Fruit fly (Drosophila melanogaster) whole organism, embryonic: ENCODE measurements around the gene THADA.

Experiments used
- Abd-B ChIP-seq: fragments of 200-800 bp; sonication (Bioruptor generic); optimal IDR thresholded peaks from 2 replicates; lab custom pipeline; 2018; ENCODE audit warnings: missing biosample characterization, mild to moderate bottlenecking, missing genetic modification characterization, moderate library complexity
- Adf1 ChIP-seq: fragments of 200-800 bp; sonication (Bioruptor generic); IDR thresholded peaks from 2 replicates; pipeline ENCODE4 v1.3.6; 2022; ENCODE audit warnings: missing biosample characterization, missing genetic modification characterization
- Atf3 ChIP-seq: fragments of 200-800 bp; sonication (Bioruptor generic); optimal IDR thresholded peaks from 3 replicates; lab custom pipeline; 2016; ENCODE audit warnings: missing biosample characterization, missing genetic modification characterization
- B-H2 ChIP-seq: fragments of 200-800 bp; sonication (Bioruptor generic); optimal IDR thresholded peaks from 2 replicates; lab custom pipeline; 2018; ENCODE audit warnings: missing biosample characterization, mild to moderate bottlenecking, missing genetic modification characterization
- BEAF-32 ChIP-seq: fragments of 200-800 bp; sonication (Bioruptor generic); optimal IDR thresholded peaks from 3 replicates; lab custom pipeline; 2017; ENCODE audit warnings: missing biosample characterization, missing genetic modification characterization, mild to moderate bottlenecking, moderate library complexity, missing genetic modification reagents
- Bgb ChIP-seq: fragments of 200-800 bp; sonication (Bioruptor generic); IDR thresholded peaks from 2 replicates; pipeline ENCODE4 v1.3.6; 2022; ENCODE audit warnings: missing biosample characterization, missing genetic modification characterization; ENCODE audit not compliant: partially characterized antibody
- CG10209 ChIP-seq: fragments of 200-800 bp; sonication (Bioruptor generic); optimal IDR thresholded peaks from 3 replicates; lab custom pipeline; 2017; ENCODE audit warnings: missing biosample characterization, mild to moderate bottlenecking, missing genetic modification characterization, missing genetic modification reagents
- CG10543 ChIP-seq: fragments of 200-800 bp; sonication (Bioruptor generic); optimal IDR thresholded peaks from 3 replicates; lab custom pipeline; 2017; ENCODE audit warnings: missing biosample characterization, mild to moderate bottlenecking, missing genetic modification characterization, moderate library complexity
- CG10979 ChIP-seq: fragments of 200-800 bp; sonication (Bioruptor generic); optimal IDR thresholded peaks from 2 replicates; lab custom pipeline; 2018; ENCODE audit warnings: missing biosample characterization, mild to moderate bottlenecking, missing genetic modification characterization, moderate library complexity
- CG11504 ChIP-seq: fragments of 200-800 bp; sonication (Bioruptor generic); optimal IDR thresholded peaks from 3 replicates; lab custom pipeline; 2019; ENCODE audit warnings: missing biosample characterization, mild to moderate bottlenecking, missing genetic modification characterization, moderate library complexity
- CG11695 ChIP-seq: fragments of 200-800 bp; sonication (Bioruptor generic); IDR thresholded peaks from 3 replicates; pipeline ENCODE4 v1.3.6; 2022; ENCODE audit warnings: missing biosample characterization, missing genetic modification characterization
- CG16815 ChIP-seq: fragments of 200-800 bp; sonication (Bioruptor generic); optimal IDR thresholded peaks from 3 replicates; lab custom pipeline; 2017; ENCODE audit warnings: missing biosample characterization, mild to moderate bottlenecking, missing genetic modification characterization
- CG17912 ChIP-seq: fragments of 200-800 bp; sonication (Bioruptor generic); optimal IDR thresholded peaks from 2 replicates; lab custom pipeline; 2018; ENCODE audit warnings: missing biosample characterization, mild to moderate bottlenecking, missing genetic modification characterization
- CG1832 ChIP-seq: fragments of 200-800 bp; sonication (Bioruptor generic); optimal IDR thresholded peaks from 2 replicates; lab custom pipeline; 2017; ENCODE audit warnings: missing biosample characterization, mild to moderate bottlenecking, missing genetic modification characterization, inconsistent platforms
- CG2120 ChIP-seq: fragments of 200-800 bp; sonication (Bioruptor generic); optimal IDR thresholded peaks from 3 replicates; lab custom pipeline; 2016; ENCODE audit warnings: missing biosample characterization, missing genetic modification characterization
- CG33557 ChIP-seq: fragments of 200-800 bp; sonication (Bioruptor generic); optimal IDR thresholded peaks from 2 replicates; lab custom pipeline; 2019; ENCODE audit warnings: missing biosample characterization, mild to moderate bottlenecking, missing genetic modification characterization, moderate library complexity
- CG3407 ChIP-seq: fragments of 200-800 bp; sonication (Bioruptor generic); optimal IDR thresholded peaks from 2 replicates; lab custom pipeline; 2018; ENCODE audit warnings: missing biosample characterization, mild to moderate bottlenecking, missing genetic modification characterization
- CG5245 ChIP-seq: fragments of 200-800 bp; sonication (Bioruptor generic); optimal IDR thresholded peaks from 3 replicates; lab custom pipeline; 2016; ENCODE audit warnings: missing biosample characterization, missing genetic modification characterization
- CG8290 ChIP-seq, 3 experiments: fragments of 200-800 bp; sonication (Bioruptor generic); optimal IDR thresholded peaks; 2 replicates each; lab custom pipeline; 2016 to 2019; ENCODE audit warnings: missing biosample characterization in 3 of 3, missing genetic modification characterization in 3 of 3, mild to moderate bottlenecking in 2 of 3, moderate library complexity in 1 of 3
- CG9437 ChIP-seq: fragments of 200-800 bp; sonication (Bioruptor generic); optimal IDR thresholded peaks from 2 replicates; lab custom pipeline; 2018; ENCODE audit warnings: missing biosample characterization, mild to moderate bottlenecking, missing genetic modification characterization
- CG9932 ChIP-seq: fragments of 200-800 bp; sonication (Bioruptor generic); IDR thresholded peaks from 2 replicates; pipeline ENCODE4 v1.3.6; 2022; ENCODE audit warnings: missing biosample characterization, missing genetic modification characterization
- CTCF ChIP-seq: fragments of 200-800 bp; sonication (Bioruptor generic); optimal IDR thresholded peaks from 2 replicates; lab custom pipeline; 2017; ENCODE audit warnings: missing biosample characterization, mild to moderate bottlenecking, missing genetic modification characterization, moderate library complexity
- CoRest ChIP-seq: fragments of 200-800 bp; sonication (Bioruptor generic); optimal IDR thresholded peaks from 3 replicates; lab custom pipeline; 2018; ENCODE audit warnings: missing biosample characterization, mild to moderate bottlenecking, missing genetic modification characterization, moderate library complexity
- Deaf1 ChIP-seq: fragments of 200-800 bp; optimal IDR thresholded peaks from 3 replicates; lab custom pipeline; 2019; ENCODE audit warnings: missing biosample characterization, mild to moderate bottlenecking, missing genetic modification characterization, moderate library complexity
- Ets65A ChIP-seq: fragments of 200-800 bp; sonication (Bioruptor generic); peaks from one replicate; lab custom pipeline; 2016; ENCODE audit warnings: missing biosample characterization, missing genetic modification characterization
- H2.0 ChIP-seq: fragments of 200-800 bp; sonication (Bioruptor generic); IDR thresholded peaks from 2 replicates; pipeline ENCODE4 v1.3.6; 2022; ENCODE audit warnings: missing biosample characterization, missing genetic modification characterization
- Med ChIP-seq: fragments of 200-800 bp; sonication (Bioruptor generic); peaks from one replicate; lab custom pipeline; 2016; ENCODE audit warnings: missing biosample characterization, missing genetic modification characterization, mild to moderate bottlenecking, inconsistent platforms, moderate library complexity
- Meics ChIP-seq: fragments of 200-800 bp; sonication (Bioruptor generic); optimal IDR thresholded peaks from 2 replicates; lab custom pipeline; 2017; ENCODE audit warnings: missing biosample characterization, mild to moderate bottlenecking, missing genetic modification characterization
- Nf-YC ChIP-seq: fragments of 200-800 bp; optimal IDR thresholded peaks from 3 replicates; lab custom pipeline; 2019; ENCODE audit warnings: missing biosample characterization, mild to moderate bottlenecking, missing genetic modification characterization, moderate library complexity
- NfI ChIP-seq: fragments of 200-800 bp; sonication (Bioruptor generic); optimal IDR thresholded peaks from 3 replicates; lab custom pipeline; 2018; ENCODE audit warnings: missing biosample characterization, mild to moderate bottlenecking, missing genetic modification characterization, moderate library complexity
- Trl ChIP-seq, 3 experiments: fragments of >200 bp in 2 of 3; fragments of 200-800 bp in 1 of 3; sonication (Bioruptor generic) in 1 of 3; optimal IDR thresholded peaks; 2 replicates in 1 of 3; 3 replicates in 2 of 3; lab custom pipeline; 2016 to 2017; ENCODE audit warnings: missing biosample characterization in 1 of 3, missing genetic modification characterization in 1 of 3
- ap ChIP-seq: fragments of 200-800 bp; sonication (Bioruptor generic); IDR thresholded peaks from 2 replicates; pipeline ENCODE4 v1.3.6; 2022; ENCODE audit warnings: missing biosample characterization, missing genetic modification characterization
- bab2 ChIP-seq: fragments of 200-800 bp; sonication (Bioruptor generic); optimal IDR thresholded peaks from 2 replicates; lab custom pipeline; 2016; ENCODE audit warnings: missing biosample characterization, missing genetic modification characterization
- cg ChIP-seq: fragments of 200-800 bp; sonication (Bioruptor generic); optimal IDR thresholded peaks from 3 replicates; lab custom pipeline; 2019; ENCODE audit warnings: missing biosample characterization, mild to moderate bottlenecking, missing genetic modification characterization, moderate library complexity
- chinmo ChIP-seq: fragments of 200-800 bp; sonication (Bioruptor generic); IDR thresholded peaks from 4 replicates; pipeline ENCODE4 v1.3.6; 2022; ENCODE audit warnings: missing biosample characterization, missing genetic modification characterization; ENCODE audit not compliant: partially characterized antibody
- esg ChIP-seq: fragments of 200-800 bp; sonication (Bioruptor generic); conservative IDR thresholded peaks from 2 replicates; pipeline ENCODE4 v1.3.6; 2022; ENCODE audit warnings: missing biosample characterization, missing genetic modification characterization
- gce ChIP-seq: fragments of 200-800 bp; sonication (Bioruptor generic); IDR thresholded peaks from 3 replicates; pipeline ENCODE4 v1.3.6; 2022; ENCODE audit warnings: missing biosample characterization, missing genetic modification characterization
- grau ChIP-seq: fragments of 200-800 bp; optimal IDR thresholded peaks from 3 replicates; lab custom pipeline; 2019; ENCODE audit warnings: missing biosample characterization, mild to moderate bottlenecking, missing genetic modification characterization, moderate library complexity
- pros ChIP-seq: fragments of 200-800 bp; sonication (Bioruptor generic); optimal IDR thresholded peaks from 3 replicates; lab custom pipeline; 2019; ENCODE audit warnings: missing biosample characterization, mild to moderate bottlenecking, missing genetic modification characterization, moderate library complexity
- row ChIP-seq: fragments of 200-800 bp; sonication (Bioruptor generic); IDR thresholded peaks from 3 replicates; pipeline ENCODE4 v1.3.6; 2022; ENCODE audit warnings: missing biosample characterization, missing genetic modification characterization
- sens ChIP-seq: fragments of 200-800 bp; sonication (Bioruptor generic); peaks from one replicate; lab custom pipeline; 2016; ENCODE audit warnings: missing biosample characterization, missing genetic modification characterization
- shn ChIP-seq: fragments of 200-800 bp; sonication (Bioruptor generic); optimal IDR thresholded peaks from 3 replicates; lab custom pipeline; 2016; ENCODE audit warnings: missing biosample characterization, missing genetic modification characterization
- tio ChIP-seq: fragments of 200-800 bp; sonication (Bioruptor generic); optimal IDR thresholded peaks from 2 replicates; lab custom pipeline; 2017; ENCODE audit warnings: missing biosample characterization, missing genetic modification characterization, inconsistent platforms
- tll ChIP-seq, 2 experiments: fragments of 200-800 bp in 1 of 2; fragments of >200 bp in 1 of 2; sonication (Bioruptor generic) in 1 of 2; optimal IDR thresholded peaks; 2 replicates each; lab custom pipeline; 2017 to 2019; ENCODE audit warnings: missing biosample characterization in 2 of 2, missing genetic modification characterization in 2 of 2, mild to moderate bottlenecking in 1 of 2, moderate library complexity in 1 of 2
- toy ChIP-seq: fragments of 200-800 bp; sonication (Bioruptor generic); IDR thresholded peaks from 2 replicates; pipeline ENCODE4 v1.3.6; 2022; ENCODE audit warnings: missing biosample characterization, missing genetic modification characterization
- ttk ChIP-seq: fragments of 200-800 bp; sonication (Bioruptor generic); IDR thresholded peaks from 2 replicates; pipeline ENCODE4 v2.1.2; 2022; ENCODE audit warnings: missing biosample characterization, missing genetic modification characterization
- unc-4 ChIP-seq: fragments of 200-800 bp; sonication (Bioruptor generic); IDR thresholded peaks from 2 replicates; pipeline ENCODE4 v1.3.6; 2022; ENCODE audit warnings: missing biosample characterization, missing genetic modification characterization; ENCODE audit not compliant: partially characterized antibody

The THADA gene

dm6 chrX:19899978-19900377, 34.7 kb upstream of the THADA start:
- no peak for TF ChIP-seq CG5245
- peak; percentile 84 for TF ChIP-seq CG3407 (GFP tag; lab: Kevin White, UChicago)
- no peak for TF ChIP-seq bab2 (GFP tag; lab: Kevin White, UChicago)

dm6 chrX:19897991-19898473, 32.7 kb upstream of the THADA start:
- no peak for TF ChIP-seq B-H2 (GFP tag; lab: Kevin White, UChicago)
- TF ChIP-seq tio = no peak
- no peak for TF ChIP-seq esg (GFP tag; lab: Robert Waterston, UW)
- TF ChIP-seq pros (GFP tag; lab: Kevin White, UChicago) = no peak
- TF ChIP-seq sens = peak; percentile 35
- peak in 1 of 2 experiments; percentile 6 for TF ChIP-seq Trl (optimal IDR thresholded peaks at IDR 0.05; lab: Kevin White, UChicago)
- TF ChIP-seq Trl (GFP tag; optimal IDR thresholded peaks at IDR 0.05; lab: Kevin White, UChicago) = no peak
- peak; percentile 21 for TF ChIP-seq CG33557 (GFP tag; lab: Kevin White, UChicago)
- TF ChIP-seq CG11504 (tag; lab: Kevin White, UChicago) = peak; percentile 15
- TF ChIP-seq grau (tag; lab: Kevin White, UChicago) = peak; percentile 27
- peak; percentile 4 for TF ChIP-seq Atf3 (GFP tag; lab: Kevin White, UChicago)
- 0 out of 2 replicates have a peak, but pooled peaks have one; percentile 19 for TF ChIP-seq unc-4 (GFP tag; lab: Robert Waterston, UW)
- TF ChIP-seq ap = no peak
- peak; percentile 6 for TF ChIP-seq BEAF-32 (GFP tag; lab: Kevin White, UChicago)
- no peak for TF ChIP-seq Abd-B
- TF ChIP-seq tll (GFP tag; optimal IDR thresholded peaks at IDR 0.05; lab: Kevin White, UChicago) = peak in 1 of 2 experiments; percentile 70
- TF ChIP-seq ttk (GFP tag; lab: Robert Waterston, UW) = no peak
- peak; percentile 60 for TF ChIP-seq row (GFP tag; lab: Robert Waterston, UW)
- TF ChIP-seq CG2120 (GFP tag; lab: Kevin White, UChicago) = peak; percentile 16
- TF ChIP-seq Adf1 (GFP tag; lab: Robert Waterston, UW) = peak; percentile 94
- TF ChIP-seq toy (GFP tag; lab: Robert Waterston, UW) = no peak
- TF ChIP-seq Meics (GFP tag; lab: Kevin White, UChicago) = peak; percentile 21
- peak; percentile 39; the same call in 1 of the 3 replicates for TF ChIP-seq CG11695 (GFP tag; lab: Robert Waterston, UW)
- TF ChIP-seq chinmo = 0 out of 4 replicates have a peak, but pooled peaks have one; percentile 8
- peak; percentile 94 for TF ChIP-seq Deaf1 (tag; lab: Kevin White, UChicago)
- TF ChIP-seq Med (GFP tag; lab: Kevin White, UChicago) = peak; percentile 67
- TF ChIP-seq CG9437 (GFP tag; lab: Kevin White, UChicago) = peak; percentile 78
- TF ChIP-seq Bgb (GFP tag; lab: Robert Waterston, UW) = no peak
- TF ChIP-seq Nf-YC = peak; percentile 5
- peak; percentile 4 for TF ChIP-seq CoRest (tag; lab: Kevin White, UChicago)
- peak; percentile 47 for TF ChIP-seq CG1832 (GFP tag; lab: Kevin White, UChicago)

- TF ChIP-seq CG9932 (GFP tag; lab: Robert Waterston, UW) (no peak), CG8290 (GFP tag; optimal IDR thresholded peaks at IDR 0.05; lab: Kevin White, UChicago) (no peak), CG8290 (tag; optimal IDR thresholded peaks at IDR 0.05; lab: Kevin White, UChicago) (peak in 1 of 2 experiments; percentile 19), grau (tag; lab: Kevin White, UChicago) (peak; percentile 92), tll (GFP tag; optimal IDR thresholded peaks at IDR 0.05; lab: Kevin White, UChicago) (peak in 1 of 2 experiments; percentile 56), CG10543 (GFP tag; lab: Kevin White, UChicago) (peak; percentile 15), cg (GFP tag; lab: Kevin White, UChicago) (peak; percentile 20), shn (GFP tag; lab: Kevin White, UChicago) (peak; percentile 1), gce (GFP tag; lab: Robert Waterston, UW) (no peak), CG17912 (no peak), NfI (GFP tag; lab: Kevin White, UChicago) (no peak), CG10979 (tag; lab: Kevin White, UChicago) (peak; percentile 18), CG16815 (no peak), H2.0 (GFP tag; lab: Robert Waterston, UW) (no peak), CG10209 (GFP tag; lab: Kevin White, UChicago) (no peak), Ets65A (GFP tag; lab: Kevin White, UChicago) (no peak), CTCF (GFP tag; lab: Kevin White, UChicago) (peak; percentile 87)
These were observed 32.1 kb upstream of the THADA start for dm6 chrX:19897328-19897990.
